Fruit fly (Drosophila melanogaster): Measurements from ENCODE around the gene CG16743.

The CG16743 gene

DNA sequence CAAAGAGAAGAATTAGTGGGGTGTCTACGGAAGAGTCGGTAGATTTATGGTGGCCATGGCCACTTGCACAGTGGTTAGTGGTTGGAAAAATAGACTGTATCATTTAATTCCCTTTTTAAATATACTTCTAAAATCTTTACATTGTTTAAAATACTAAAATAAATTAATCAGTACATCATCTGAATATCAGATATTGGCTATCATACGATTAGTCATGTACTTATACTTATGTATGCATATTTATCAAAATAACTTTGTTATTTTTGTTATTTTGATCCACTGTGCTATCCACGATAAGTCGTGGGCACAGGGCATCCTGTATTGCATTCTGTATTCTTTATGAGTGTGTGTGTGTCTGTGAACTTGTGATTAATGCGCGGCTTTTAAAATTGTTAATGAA, 42.6 kb downstream of the CG16743 start (continued):
- TF ChIP-seq Ada2b (GFP tag; IDR thresholded peaks at IDR 0.05), result no peak
- TF ChIP-seq CG6254 (GFP tag; optimal IDR thresholded peaks at IDR 0.05), result peak; percentile 53
- peak; percentile 28 for TF ChIP-seq gem (tag; optimal IDR thresholded peaks at IDR 0.05)

dm6 chr2L:11015320-11015719, 43.2 kb downstream of the CG16743 start, which contains the start of gene Acp32CD:
Acp32CD (plus strand) TSS chr2L:11015620.
- TF ChIP-seq CG8944 (GFP tag; optimal IDR thresholded peaks at IDR 0.05), result no peak
- no peak for TF ChIP-seq ind (GFP tag; optimal IDR thresholded peaks at IDR 0.05)
- no peak for TF ChIP-seq Adf1 (GFP tag; IDR thresholded peaks at IDR 0.05)
- no peak for TF ChIP-seq hth (optimal IDR thresholded peaks at IDR 0.05)
- no peak for TF ChIP-seq lmd (GFP tag; IDR thresholded peaks at IDR 0.05)
- no peak for TF ChIP-seq CG8388 (GFP tag; optimal IDR thresholded peaks at IDR 0.05)
- TF ChIP-seq chn (GFP tag; optimal IDR thresholded peaks at IDR 0.05), result no peak
- TF ChIP-seq Ets65A (GFP tag), result peak; percentile 35
- TF ChIP-seq Sry-β (GFP tag; optimal IDR thresholded peaks at IDR 0.05), result no peak
- no peak for TF ChIP-seq CG1832 (GFP tag; optimal IDR thresholded peaks at IDR 0.05)
- no peak for TF ChIP-seq crc (GFP tag; optimal IDR thresholded peaks at IDR 0.05)
- no peak for TF ChIP-seq CG17359 (tag; optimal IDR thresholded peaks at IDR 0.05)
- TF ChIP-seq sens (GFP tag), result peak; percentile 34
- no peak for TF ChIP-seq cg (GFP tag; optimal IDR thresholded peaks at IDR 0.05)

dm6 chr2L:11016695-11017094, 44.6 kb downstream of the CG16743 start, which contains the start of gene CG14913:
CG14913 (plus strand) TSS chr2L:11016995.
- no peak for TF ChIP-seq Ada2b (GFP tag; IDR thresholded peaks at IDR 0.05)
- TF ChIP-seq dmrt99B (tag; optimal IDR thresholded peaks at IDR 0.05), result no peak
- TF ChIP-seq CG2889 (GFP tag; IDR thresholded peaks at IDR 0.05), result no peak
- TF ChIP-seq BtbVII (GFP tag; optimal IDR thresholded peaks at IDR 0.05), result no peak
- TF ChIP-seq CG13775 (GFP tag; optimal IDR thresholded peaks at IDR 0.05), result no peak
- TF ChIP-seq CG10959 (GFP tag; IDR thresholded peaks at IDR 0.05), result no peak
- no peak for TF ChIP-seq fd3F (GFP tag; optimal IDR thresholded peaks at IDR 0.05)
- TF ChIP-seq B-H2 (GFP tag; optimal IDR thresholded peaks at IDR 0.05), result no peak
- no peak for TF ChIP-seq Fer2 (tag; optimal IDR thresholded peaks at IDR 0.05)
- TF ChIP-seq grau (tag; optimal IDR thresholded peaks at IDR 0.05), result no peak
- TF ChIP-seq CG42726 (GFP tag; IDR thresholded peaks at IDR 0.05; ENCODE audit: partially characterized antibody), result no peak
- no peak for TF ChIP-seq knrl (GFP tag; IDR thresholded peaks at IDR 0.05; ENCODE audit: partially characterized antibody)
- no peak for TF ChIP-seq CG6654 (GFP tag; optimal IDR thresholded peaks at IDR 0.05)
- no peak for TF ChIP-seq H2.0 (GFP tag; IDR thresholded peaks at IDR 0.05)
- TF ChIP-seq odd (GFP tag; optimal IDR thresholded peaks at IDR 0.05), result no peak
- no peak for TF ChIP-seq HLHmδ (GFP tag; optimal IDR thresholded peaks at IDR 0.05)
- TF ChIP-seq dan (GFP tag; IDR thresholded peaks at IDR 0.05), result no peak
- TF ChIP-seq cwo (GFP tag; optimal IDR thresholded peaks at IDR 0.05), result no peak
- no peak for TF ChIP-seq CG10366 (GFP tag; IDR thresholded peaks at IDR 0.05)

DNA sequence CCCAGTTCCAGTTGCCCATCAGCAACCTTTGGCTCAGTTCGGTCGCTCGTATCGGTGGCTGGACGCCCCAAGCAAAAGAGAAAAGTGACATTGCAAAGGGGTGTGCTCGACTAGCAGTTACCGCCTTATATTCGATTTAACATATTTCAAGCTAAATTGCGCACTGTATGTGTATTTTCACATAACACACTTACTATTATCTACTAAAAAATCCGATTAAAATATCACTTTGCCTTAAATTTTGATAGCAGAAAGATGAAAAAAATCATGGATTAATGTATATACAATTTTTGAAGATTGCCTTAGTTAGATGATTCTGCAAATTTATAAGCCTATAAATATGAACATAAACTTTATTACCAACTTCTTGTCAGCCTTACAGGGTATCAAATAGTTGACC, 49.5 kb downstream of the CG16743 start:
- no peak for TF ChIP-seq CG10321 (GFP tag; IDR thresholded peaks at IDR 0.05)
- TF ChIP-seq Ets65A (GFP tag), result peak; percentile 11
- TF ChIP-seq D19B (GFP tag; optimal IDR thresholded peaks at IDR 0.05), result peak; percentile 61
- no peak for TF ChIP-seq CG2889 (GFP tag; IDR thresholded peaks at IDR 0.05)
- no peak for TF ChIP-seq Awh (GFP tag; IDR thresholded peaks at IDR 0.05)
